Fruit fly (Drosophila melanogaster): Measurements from ENCODE around the gene Cbs.
A peak's percentile ranks its signal among the peaks of the same experiment; 100 is the strongest.

Gene Cbs

dm6 chrX:21035938-21036324 lies 9.0 kb upstream of the Cbs start (continued):
- TF ChIP-seq emc (GFP tag; optimal IDR thresholded peaks at IDR 0.05) (no peak), yki (optimal IDR thresholded peaks at IDR 0.05) (no peak), zf30C (GFP tag; optimal IDR thresholded peaks at IDR 0.05) (no peak), CG9437 (GFP tag; optimal IDR thresholded peaks at IDR 0.05) (no peak), Lhr (GFP tag; optimal IDR thresholded peaks at IDR 0.05) (no peak), bigmax (GFP tag; optimal IDR thresholded peaks at IDR 0.05) (no peak), CG17359 (tag; optimal IDR thresholded peaks at IDR 0.05) (peak; percentile 0), sim (GFP tag; IDR thresholded peaks at IDR 0.05) (no peak), bsh (GFP tag; optimal IDR thresholded peaks at IDR 0.05) (peak in 1 of 2 experiments; percentile 26), CG4707 (GFP tag; optimal IDR thresholded peaks at IDR 0.05) (no peak), CG13296 (GFP tag; optimal IDR thresholded peaks at IDR 0.05) (no peak), CG8290 (GFP tag; optimal IDR thresholded peaks at IDR 0.05) (no peak), CG8290 (tag; optimal IDR thresholded peaks at IDR 0.05) (peak in 1 of 2 experiments; percentile 21), CG7839 (tag; optimal IDR thresholded peaks at IDR 0.05) (peak; percentile 24), Oaz (GFP tag; IDR thresholded peaks at IDR 0.05) (no peak), CG18262 (tag; optimal IDR thresholded peaks at IDR 0.05) (peak; percentile 24), lilli (GFP tag; optimal IDR thresholded peaks at IDR 0.05) (no peak), org-1 (GFP tag; optimal IDR thresholded peaks at IDR 0.05) (no peak), CG2678 (tag; optimal IDR thresholded peaks at IDR 0.05) (peak; percentile 16), CG11247 (GFP tag; IDR thresholded peaks at IDR 0.05) (no peak), psq (GFP tag; optimal IDR thresholded peaks at IDR 0.05) (no peak)

- TF ChIP-seq vfl (GFP tag; optimal IDR thresholded peaks at IDR 0.05): no peak
- TF ChIP-seq Med (GFP tag): peak; percentile 15
- TF ChIP-seq CG4282 (GFP tag; optimal IDR thresholded peaks at IDR 0.05): no peak
- TF ChIP-seq Lhr (GFP tag; optimal IDR thresholded peaks at IDR 0.05): no peak
- no peak for TF ChIP-seq CG2712 (tag; optimal IDR thresholded peaks at IDR 0.05)
- TF ChIP-seq tna (GFP tag; IDR thresholded peaks at IDR 0.05; ENCODE audit: partially characterized antibody): no peak
- no peak for TF ChIP-seq CG6272 (GFP tag; IDR thresholded peaks at IDR 0.05)
Measured at dm6 chrX:21040505-21040904, 4.4 kb upstream of the Cbs start, which contains the start of gene CG15449. Gene CG15449, minus strand, starts transcription at chrX:21040605.

- TF ChIP-seq CG6175 (GFP tag; IDR thresholded peaks at IDR 0.05) (no peak), Dfd (GFP tag; optimal IDR thresholded peaks at IDR 0.05) (no peak)
Measured at dm6 chrX:21041825-21042224, 3.1 kb upstream of the Cbs start, which contains the start of gene Mgstl. Gene Mgstl, plus strand, starts transcription at chrX:21042125.

- peak; percentile 71 for TF ChIP-seq CG7271 (tag; optimal IDR thresholded peaks at IDR 0.05)
- TF ChIP-seq Drgx (GFP tag; IDR thresholded peaks at IDR 0.05): peak; percentile 94
- TF ChIP-seq Ets65A (GFP tag): peak; percentile 77
- peak; percentile 77 for TF ChIP-seq CG15696 (tag; optimal IDR thresholded peaks at IDR 0.05)
- TF ChIP-seq CG12219 (GFP tag; optimal IDR thresholded peaks at IDR 0.05): peak; percentile 82
- peak; percentile 64 for TF ChIP-seq CG12942 (GFP tag; optimal IDR thresholded peaks at IDR 0.05)
- TF ChIP-seq corto (GFP tag; optimal IDR thresholded peaks at IDR 0.05): peak; percentile 71
- peak; percentile 86 for TF ChIP-seq H15 (GFP tag; IDR thresholded peaks at IDR 0.05)
- no peak for TF ChIP-seq CG15479 (GFP tag; optimal IDR thresholded peaks at IDR 0.05)
- no peak for TF ChIP-seq hbn (GFP tag; IDR thresholded peaks at IDR 0.05; ENCODE audit: partially characterized antibody)
- peak; percentile 75 for TF ChIP-seq CrebB (tag; optimal IDR thresholded peaks at IDR 0.05)
- no peak for TF ChIP-seq fu2 (GFP tag; optimal IDR thresholded peaks at IDR 0.05)
- TF ChIP-seq Doc2 (GFP tag; IDR thresholded peaks at IDR 0.05): no peak
- no peak for TF ChIP-seq Sry-δ (GFP tag; optimal IDR thresholded peaks at IDR 0.05)
- no peak for TF ChIP-seq ab (GFP tag; optimal IDR thresholded peaks at IDR 0.05)
- TF ChIP-seq bcd (GFP tag; optimal IDR thresholded peaks at IDR 0.05): peak; percentile 91
- TF ChIP-seq ind (GFP tag; optimal IDR thresholded peaks at IDR 0.05): peak; percentile 82
- peak; percentile 93 for TF ChIP-seq CG32532 (GFP tag; IDR thresholded peaks at IDR 0.05)
- TF ChIP-seq Hr39 (optimal IDR thresholded peaks at IDR 0.05): no peak
Measured at dm6 chrX:21042638-21043513, 2.1 kb upstream of the Cbs start.

Data from whole organism, embryonic.